Worm (Caenorhabditis elegans) whole organism, early embryonic: ENCODE measurements around the gene F08A7.1.

Experiments used
- B0310.2 ChIP-seq: sonication (generic microtip); optimal IDR thresholded peaks from 2 replicates; lab custom pipeline; 2016; ENCODE audit warnings: mild to moderate bottlenecking, missing genetic modification characterization, missing compliant biosample characterization
- F13C5.2 ChIP-seq: sonication (generic microtip); optimal IDR thresholded peaks from 2 replicates; lab custom pipeline; 2017; ENCODE audit warnings: mild to moderate bottlenecking, missing genetic modification characterization, inconsistent platforms, missing compliant biosample characterization
- aly-1 ChIP-seq: sonication (generic microtip); optimal IDR thresholded peaks from 2 replicates; lab custom pipeline; 2016; ENCODE audit warnings: missing genetic modification characterization, missing compliant biosample characterization
- ama-1 ChIP-seq: fragments of 150-350 bp; optimal IDR thresholded peaks from 2 replicates; lab custom pipeline; 2014
- ceh-13 ChIP-seq: fragments of 200-800 bp; sonication (Bioruptor generic); optimal IDR thresholded peaks from 2 replicates; lab custom pipeline; 2018; ENCODE audit warnings: mild to moderate bottlenecking, missing genetic modification characterization, missing compliant biosample characterization
- ceh-36 ChIP-seq: sonication (generic microtip); optimal IDR thresholded peaks from 2 replicates; lab custom pipeline; 2016; ENCODE audit warnings: missing genetic modification characterization, inconsistent platforms, missing compliant biosample characterization
- ets-7 ChIP-seq: sonication (generic microtip); optimal IDR thresholded peaks from 2 replicates; lab custom pipeline; 2016; ENCODE audit warnings: missing genotype, missing genetic modification characterization, missing compliant biosample characterization
- flt-1 ChIP-seq: fragments of 200-800 bp; sonication (Bioruptor generic); IDR thresholded peaks from 2 replicates; pipeline ENCODE4 v1.3.6; 2022; ENCODE audit warnings: missing genetic modification characterization, missing compliant biosample characterization
- hmbx-1 ChIP-seq: sonication (generic microtip); optimal IDR thresholded peaks from 2 replicates; lab custom pipeline; 2016; ENCODE audit warnings: mild to moderate bottlenecking, missing genetic modification characterization, missing compliant biosample characterization
- hmg-4 ChIP-seq: fragments of 200-800 bp; sonication (Bioruptor generic); optimal IDR thresholded peaks from 2 replicates; lab custom pipeline; 2018; ENCODE audit warnings: mild to moderate bottlenecking, missing genetic modification characterization, missing compliant biosample characterization
- hnd-1 ChIP-seq: sonication (generic microtip); optimal IDR thresholded peaks from 2 replicates; lab custom pipeline; 2016; ENCODE audit warnings: missing genetic modification characterization, missing compliant biosample characterization
- pes-1 ChIP-seq: fragments of 200-800 bp; sonication (Bioruptor generic); IDR thresholded peaks from 2 replicates; pipeline ENCODE4 v1.3.6; 2022; ENCODE audit warnings: missing genetic modification reagents, missing genetic modification characterization, missing compliant biosample characterization
- scrt-1 ChIP-seq: fragments of 200-800 bp; sonication (Bioruptor generic); IDR thresholded peaks from 2 replicates; pipeline ENCODE4 v1.3.6; 2022; ENCODE audit warnings: missing genetic modification characterization, missing compliant biosample characterization
- sea-1 ChIP-seq: fragments of 200-800 bp; sonication (Bioruptor generic); conservative IDR thresholded peaks from 2 replicates; pipeline ENCODE4 v1.3.6; 2022; ENCODE audit warnings: missing genetic modification characterization, missing compliant biosample characterization
- tbx-11 ChIP-seq: fragments of 200-800 bp; sonication (Bioruptor generic); IDR thresholded peaks from 2 replicates; pipeline ENCODE4 v1.3.6; 2022; ENCODE audit warnings: missing genetic modification characterization, missing compliant biosample characterization
- tbx-37 ChIP-seq: fragments of 200-800 bp; sonication (Bioruptor generic); conservative IDR thresholded peaks from 2 replicates; pipeline ENCODE4 v1.3.6; 2022; ENCODE audit warnings: missing genetic modification reagents, missing genetic modification characterization, missing compliant biosample characterization
- tra-4 ChIP-seq: sonication (generic microtip); optimal IDR thresholded peaks from 2 replicates; lab custom pipeline; 2017; ENCODE audit warnings: missing genetic modification characterization, missing compliant biosample characterization

Gene F08A7.1

ce11 chrIV:17440417-17440816, at the start of gene F08A7.1:
Gene F08A7.1 (plus strand): TSS chrIV:17440607.
- TF ChIP-seq pes-1 (GFP tag; lab: Robert Waterston, UW) = no peak
- no peak for TF ChIP-seq ets-7
- no peak for TF ChIP-seq ama-1 (lab: Kevin White, UChicago)
- TF ChIP-seq hnd-1 = no peak
- no peak for TF ChIP-seq aly-1
- no peak for TF ChIP-seq hmbx-1
- TF ChIP-seq flt-1 (GFP tag; lab: Robert Waterston, UW) = no peak

ce11 chrIV:17395910-17396309, 44.5 kb upstream of the F08A7.1 start, which contains the start of gene sru-15:
Gene sru-15 (plus strand): TSS chrIV:17396210.
- TF ChIP-seq aly-1 = no peak
- TF ChIP-seq pes-1 (GFP tag; lab: Robert Waterston, UW) = no peak
- TF ChIP-seq ets-7 = no peak
- TF ChIP-seq sea-1 (GFP tag; lab: Robert Waterston, UW) = no peak
- TF ChIP-seq ceh-13 = no peak
- no peak for TF ChIP-seq B0310.2 (tag; lab: Kevin White, UChicago)

DNA sequence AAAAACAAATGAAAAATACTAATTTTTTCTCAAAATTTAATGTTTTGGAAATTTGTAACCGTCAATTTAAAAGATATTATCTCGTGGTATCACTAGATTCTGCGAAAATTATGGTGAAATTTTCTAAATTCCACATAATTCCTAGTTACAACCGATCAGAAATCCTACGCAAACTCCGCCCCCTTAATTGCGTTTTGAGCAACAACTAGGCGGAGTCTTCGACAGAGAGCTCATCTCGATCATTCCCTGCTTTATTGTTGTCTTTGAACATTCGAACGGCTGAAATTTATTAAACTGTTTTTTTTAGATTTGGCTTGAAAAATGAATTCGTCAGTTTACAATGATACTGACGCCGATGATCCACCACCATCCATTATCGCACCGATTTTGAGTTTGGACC, 41.0 kb upstream of the F08A7.1 start, which contains the start of gene T02D1.4:
TSS of gene T02D1.4 (plus strand) at position 301 of the 400 bp plus-strand sequence.
- TF ChIP-seq aly-1 (no peak), ceh-36 (tag; lab: Kevin White, UChicago) (no peak), sea-1 (GFP tag; lab: Robert Waterston, UW) (no peak), flt-1 (GFP tag; lab: Robert Waterston, UW) (no peak), ama-1 (lab: Kevin White, UChicago) (no peak), hmg-4 (no peak), B0310.2 (tag; lab: Kevin White, UChicago) (no peak), scrt-1 (GFP tag; lab: Robert Waterston, UW) (no peak), hmbx-1 (no peak), F13C5.2 (tag; lab: Kevin White, UChicago) (no peak), tbx-11 (no peak), pes-1 (GFP tag; lab: Robert Waterston, UW) (no peak), ets-7 (no peak), hnd-1 (no peak)

DNA sequence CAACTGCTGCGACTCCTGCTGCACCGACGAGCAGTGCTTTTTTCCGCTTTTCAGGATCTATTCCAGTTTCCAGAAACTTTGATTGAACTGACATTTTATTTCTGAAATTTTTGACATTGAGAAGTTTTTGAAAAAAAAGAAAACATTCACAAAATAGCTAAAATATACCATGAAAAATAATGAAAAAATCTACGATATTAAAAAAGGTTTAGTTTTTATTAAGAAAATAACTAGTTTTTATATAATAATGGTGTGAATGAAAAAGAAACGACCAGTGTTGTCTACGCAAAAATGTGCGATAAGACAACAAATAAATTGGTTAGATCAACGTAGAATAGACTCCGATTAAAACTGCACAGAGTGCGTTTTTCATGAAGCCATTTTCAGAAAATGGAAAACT, 34.9 kb upstream of the F08A7.1 start, which contains the start of gene pmp-4:
TSS of gene pmp-4 (minus strand) at position 101 of the 400 bp plus-strand sequence.
- TF ChIP-seq hnd-1 = no peak
- TF ChIP-seq tbx-37 (GFP tag; lab: Robert Waterston, UW) = no peak
- TF ChIP-seq tbx-11 = no peak
- no peak for TF ChIP-seq sea-1 (GFP tag; lab: Robert Waterston, UW)
- TF ChIP-seq hmg-4 = no peak
- TF ChIP-seq ceh-36 (tag; lab: Kevin White, UChicago) = no peak
- no peak for TF ChIP-seq ets-7
- no peak for TF ChIP-seq scrt-1 (GFP tag; lab: Robert Waterston, UW)
- TF ChIP-seq hmbx-1 = no peak
- TF ChIP-seq ceh-13 = no peak
- TF ChIP-seq pes-1 (GFP tag; lab: Robert Waterston, UW) = no peak
- no peak for TF ChIP-seq flt-1 (GFP tag; lab: Robert Waterston, UW)
- TF ChIP-seq B0310.2 (tag; lab: Kevin White, UChicago) = no peak
- TF ChIP-seq tra-4 (tag; lab: Kevin White, UChicago) = no peak
- TF ChIP-seq F13C5.2 (tag; lab: Kevin White, UChicago) = no peak
- TF ChIP-seq aly-1 = no peak
- TF ChIP-seq ama-1 (lab: Kevin White, UChicago) = no peak

DNA sequence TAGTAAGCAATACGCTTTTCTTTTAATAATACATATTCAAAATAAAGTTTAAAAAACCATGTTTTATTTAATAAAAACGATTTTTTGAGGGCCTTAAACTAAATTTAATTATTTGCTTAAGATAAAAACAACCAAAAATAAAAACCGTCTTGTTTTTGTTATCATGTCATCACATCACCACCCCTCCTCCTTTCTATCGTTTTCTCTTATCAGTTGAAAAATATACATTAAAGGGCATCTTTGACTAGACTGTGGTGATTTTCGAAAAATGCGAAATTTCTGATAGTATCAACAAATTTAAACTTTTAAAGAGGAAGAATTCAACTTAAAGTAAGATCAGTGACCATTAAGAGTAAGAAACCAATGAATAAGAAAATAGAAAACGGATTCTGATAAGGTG, 34.3 kb upstream of the F08A7.1 start:
- no peak for TF ChIP-seq hmg-4
- no peak for TF ChIP-seq F13C5.2 (tag; lab: Kevin White, UChicago)
- no peak for TF ChIP-seq ama-1 (lab: Kevin White, UChicago)
- no peak for TF ChIP-seq ceh-36 (tag; lab: Kevin White, UChicago)
- no peak for TF ChIP-seq B0310.2 (tag; lab: Kevin White, UChicago)
- TF ChIP-seq ceh-13 = no peak
- TF ChIP-seq sea-1 (GFP tag; lab: Robert Waterston, UW) = no peak
- no peak for TF ChIP-seq flt-1 (GFP tag; lab: Robert Waterston, UW)
- no peak for TF ChIP-seq pes-1 (GFP tag; lab: Robert Waterston, UW)
- no peak for TF ChIP-seq aly-1
- TF ChIP-seq ets-7 = no peak
- no peak for TF ChIP-seq tbx-11

- TF ChIP-seq tra-4 (tag; lab: Kevin White, UChicago) (no peak), hnd-1 (no peak), flt-1 (GFP tag; lab: Robert Waterston, UW) (no peak), sea-1 (GFP tag; lab: Robert Waterston, UW) (no peak), F13C5.2 (tag; lab: Kevin White, UChicago) (no peak), aly-1 (no peak), scrt-1 (GFP tag; lab: Robert Waterston, UW) (no peak), pes-1 (GFP tag; lab: Robert Waterston, UW) (no peak), ceh-36 (tag; lab: Kevin White, UChicago) (no peak), hmg-4 (no peak)
These were observed 33.4 kb upstream of the F08A7.1 start, which contains the start of gene T02D1.7 for ce11 chrIV:17407025-17407424. Gene T02D1.7 (minus strand): TSS chrIV:17407125.

DNA sequence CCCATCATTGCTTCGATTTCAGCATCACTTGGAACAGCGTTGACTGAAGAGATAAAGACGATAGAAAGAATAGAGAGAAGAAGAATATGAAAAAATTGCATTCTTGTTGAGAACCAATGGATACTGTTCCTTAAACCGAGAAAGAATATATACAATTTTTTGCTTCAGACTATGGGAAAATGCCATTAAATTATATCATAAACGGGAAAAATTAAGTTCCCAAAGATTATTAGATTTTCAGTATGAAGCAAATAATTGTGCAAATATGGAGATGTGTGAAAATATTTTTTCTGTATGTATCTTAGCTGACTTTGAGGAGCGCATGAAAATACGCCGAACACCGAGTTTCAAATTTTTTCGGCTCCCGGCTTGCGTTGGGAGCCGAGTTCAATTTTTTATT, 32.9 kb upstream of the F08A7.1 start, which contains the start of gene T02D1.9:
TSS of gene T02D1.9 (minus strand) at position 101 of the 400 bp plus-strand sequence.
- TF ChIP-seq pes-1 (GFP tag; lab: Robert Waterston, UW) (no peak), tbx-37 (GFP tag; lab: Robert Waterston, UW) (no peak), ceh-36 (tag; lab: Kevin White, UChicago) (no peak), ets-7 (no peak), hmg-4 (no peak), hnd-1 (no peak), tra-4 (tag; lab: Kevin White, UChicago) (no peak), B0310.2 (tag; lab: Kevin White, UChicago) (no peak), F13C5.2 (tag; lab: Kevin White, UChicago) (no peak), aly-1 (no peak), tbx-11 (no peak), ama-1 (lab: Kevin White, UChicago) (no peak)

DNA sequence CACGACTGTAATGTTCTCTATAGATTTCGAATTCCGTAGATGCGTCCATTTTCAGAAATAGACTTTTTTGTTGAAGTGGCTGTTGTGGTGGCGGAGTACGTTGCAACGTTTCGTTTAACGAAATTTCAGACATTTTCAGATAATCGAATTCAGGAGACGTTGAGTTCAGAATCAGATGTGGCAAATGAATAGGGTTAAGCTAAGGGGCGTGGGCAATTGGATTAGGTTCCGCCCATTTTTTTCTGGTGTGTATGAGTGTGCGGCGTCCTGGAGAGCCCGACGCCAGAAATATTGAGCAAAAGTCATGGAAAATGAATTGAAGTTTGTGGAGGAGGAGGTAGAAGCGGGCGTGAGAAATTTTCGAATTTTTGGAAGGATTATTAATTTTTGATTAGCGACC, 27.1 kb upstream of the F08A7.1 start:
- TF ChIP-seq scrt-1 (GFP tag; lab: Robert Waterston, UW) (no peak), tra-4 (tag; lab: Kevin White, UChicago) (no peak), sea-1 (GFP tag; lab: Robert Waterston, UW) (no peak), flt-1 (GFP tag; lab: Robert Waterston, UW) (no peak), B0310.2 (tag; lab: Kevin White, UChicago) (no peak), ama-1 (lab: Kevin White, UChicago) (no peak), tbx-37 (GFP tag; lab: Robert Waterston, UW) (no peak), hnd-1 (no peak), aly-1 (no peak), pes-1 (GFP tag; lab: Robert Waterston, UW) (no peak), ceh-13 (no peak), hmg-4 (no peak), tbx-11 (no peak), ceh-36 (tag; lab: Kevin White, UChicago) (no peak), F13C5.2 (tag; lab: Kevin White, UChicago) (no peak), hmbx-1 (no peak), ets-7 (no peak)
